Worm (Caenorhabditis elegans): ENCODE measurements around the gene R01E6.7.

DNA sequence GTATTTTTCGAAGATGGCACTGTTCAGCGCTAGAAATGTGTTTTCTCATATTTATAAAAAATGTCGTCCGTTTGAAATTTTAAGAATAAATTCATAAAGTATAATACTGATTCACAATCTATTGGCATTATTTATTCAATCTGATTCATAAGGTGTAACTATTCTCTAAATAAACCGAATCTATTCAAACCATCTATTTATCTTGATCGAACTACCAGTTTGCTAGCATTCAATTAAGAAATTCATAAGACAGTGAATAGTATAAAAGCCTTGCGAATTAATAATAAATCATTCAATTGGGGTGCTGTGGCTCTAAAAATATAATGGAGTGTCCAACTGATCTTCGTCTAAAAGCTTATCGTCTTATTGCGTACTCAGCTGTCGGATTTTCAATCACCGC, 21.4 kb upstream of the R01E6.7 start, which contains the start of gene col-44:
- no peak for TF ChIP-seq dao-5 (tag; optimal IDR thresholded peaks at IDR 0.05)
- TF ChIP-seq W03F9.2 (tag; optimal IDR thresholded peaks at IDR 0.05), result no peak
- no peak for TF ChIP-seq him-1 (tag; optimal IDR thresholded peaks at IDR 0.05)

Measured in whole organism, L4/young adult.